Fruit fly (Drosophila melanogaster): Measurements from ENCODE around the gene CG8064.

- TF ChIP-seq tap (tag; optimal IDR thresholded peaks at IDR 0.05) (no peak), CG4404 (GFP tag; IDR thresholded peaks at IDR 0.05) (no peak), chm (GFP tag; IDR thresholded peaks at IDR 0.05) (peak; percentile 7; the same call in 1 of the 2 replicates), fd96Cb (tag; optimal IDR thresholded peaks at IDR 0.05) (no peak), tgo (GFP tag; IDR thresholded peaks at IDR 0.05) (no peak), CG15073 (GFP tag; optimal IDR thresholded peaks at IDR 0.05) (no peak), Dref (GFP tag; IDR thresholded peaks at IDR 0.05) (no peak)
Measured at dm6 chr3R:18243718-18244170, 39.7 kb upstream of the CG8064 start.

Data from whole organism, embryonic.